Worm (Caenorhabditis elegans) whole organism, late embryonic: ENCODE results near the gene F54E2.1.

Experiments used
- Y22D7AL.16 ChIP-seq: sonication (generic microtip); optimal IDR thresholded peaks from 2 replicates; lab custom pipeline; 2016; ENCODE audit warnings: missing genetic modification characterization, missing compliant biosample characterization
- ceh-19 ChIP-seq: fragments of 200-800 bp; sonication (Bioruptor generic); optimal IDR thresholded peaks from 2 replicates; lab custom pipeline; 2018; ENCODE audit warnings: mild to moderate bottlenecking, missing genetic modification characterization, missing compliant biosample characterization
- ceh-24 ChIP-seq: sonication (generic microtip); optimal IDR thresholded peaks from 2 replicates; lab custom pipeline; 2016; ENCODE audit warnings: mild to moderate bottlenecking, missing genetic modification characterization, missing compliant biosample characterization
- ets-4 ChIP-seq: sonication (generic microtip); optimal IDR thresholded peaks from 2 replicates; lab custom pipeline; 2016; ENCODE audit warnings: missing genetic modification characterization, missing compliant biosample characterization
- hlh-8 ChIP-seq: sonication (generic microtip); optimal IDR thresholded peaks from 2 replicates; lab custom pipeline; 2016; ENCODE audit warnings: missing genotype, missing genetic modification characterization, missing compliant biosample characterization
- lin-11 ChIP-seq: fragments of 200-800 bp; sonication (Bioruptor generic); optimal IDR thresholded peaks from 2 replicates; lab custom pipeline; 2018; ENCODE audit warnings: mild to moderate bottlenecking, missing genetic modification characterization, missing compliant biosample characterization
- rnt-1 ChIP-seq: sonication (generic microtip); optimal IDR thresholded peaks from 2 replicates; lab custom pipeline; 2016; ENCODE audit warnings: missing genetic modification characterization, missing compliant biosample characterization
- tbx-2 ChIP-seq: sonication (generic microtip); optimal IDR thresholded peaks from 2 replicates; lab custom pipeline; 2016; ENCODE audit warnings: missing genetic modification characterization, missing compliant biosample characterization
- ttx-3 ChIP-seq: sonication (generic microtip); optimal IDR thresholded peaks from 2 replicates; lab custom pipeline; 2016; ENCODE audit warnings: missing genetic modification reagents, missing genetic modification characterization, missing compliant biosample characterization
- unc-55 ChIP-seq: sonication (generic microtip); optimal IDR thresholded peaks from 2 replicates; lab custom pipeline; 2017; ENCODE audit warnings: missing biosample characterization, missing genetic modification reagents, missing genetic modification characterization

DNA sequence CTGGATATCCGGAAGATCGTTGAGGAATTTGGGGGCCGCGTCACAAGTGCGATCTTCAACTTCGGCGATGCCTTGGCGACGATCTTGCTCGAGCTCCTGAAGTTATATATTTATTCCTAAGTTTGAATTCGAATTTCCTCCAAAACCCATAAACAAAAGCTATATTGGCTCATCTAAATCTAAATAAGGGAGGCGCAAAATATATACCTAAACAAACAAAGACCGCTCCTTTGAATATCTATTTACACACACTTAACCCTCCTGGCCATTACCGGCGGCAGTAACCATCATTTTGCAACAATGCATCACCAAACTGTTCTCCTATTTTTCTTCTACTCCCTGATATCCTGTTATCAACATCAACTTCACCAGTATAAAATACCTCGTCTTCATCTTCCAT lies 14.2 kb upstream of the F54E2.1 start, which contains the start of gene F54E2.2:
- TF ChIP-seq ets-4 (no peak), Y22D7AL.16 (no peak), lin-11 (tag; lab: Kevin White, UChicago) (no peak), ceh-24 (tag; lab: Kevin White, UChicago) (no peak), unc-55 (GFP tag; lab: Kevin White, UChicago) (no peak), tbx-2 (tag; lab: Kevin White, UChicago) (no peak), ttx-3 (no peak), hlh-8 (tag; lab: Kevin White, UChicago) (no peak), rnt-1 (tag; lab: Kevin White, UChicago) (no peak), ceh-19 (GFP tag; lab: Kevin White, UChicago) (no peak)
